Worm (Caenorhabditis elegans) whole organism, L2 larva: Measurements from ENCODE around the gene sqd-1.

Experiments used
- F13H6.1 ChIP-seq: sonication (generic microtip); optimal IDR thresholded peaks from 2 replicates; lab custom pipeline; 2016; ENCODE audit warnings: missing genetic modification characterization, missing compliant biosample characterization
- R02D3.7 ChIP-seq: fragments of 150-350 bp; optimal IDR thresholded peaks from 2 replicates; lab custom pipeline; 2014; ENCODE audit warnings: missing biosample characterization, missing genetic modification characterization
- Y55F3AM.14 ChIP-seq: fragments of 200-800 bp; sonication (Bioruptor generic); optimal IDR thresholded peaks from 2 replicates; lab custom pipeline; 2018; ENCODE audit warnings: mild to moderate bottlenecking, missing genetic modification characterization, missing compliant biosample characterization
- ZK546.5 ChIP-seq: sonication (generic microtip); optimal IDR thresholded peaks from 2 replicates; lab custom pipeline; 2017; ENCODE audit warnings: missing biosample characterization, missing genetic modification characterization
- alr-1 ChIP-seq: fragments of 150-350 bp; optimal IDR thresholded peaks from 2 replicates; lab custom pipeline; 2014; ENCODE audit warnings: missing biosample characterization, missing genetic modification characterization
- ama-1 ChIP-seq: fragments of 150-350 bp; optimal IDR thresholded peaks from 2 replicates; lab custom pipeline; 2018; ENCODE audit warnings: inconsistent platforms
- blmp-1 ChIP-seq: sonication (generic microtip); optimal IDR thresholded peaks from 2 replicates; lab custom pipeline; 2017; ENCODE audit warnings: missing genetic modification characterization, mild to moderate bottlenecking, missing compliant biosample characterization, antibody characterized with exemption, moderate library complexity; ENCODE audit not compliant: insufficient read depth
- ceh-16 ChIP-seq: fragments of 150-350 bp; optimal IDR thresholded peaks from 2 replicates; lab custom pipeline; 2014; ENCODE audit warnings: missing biosample characterization, missing genetic modification characterization
- ceh-82 ChIP-seq: fragments of 150-350 bp; optimal IDR thresholded peaks from 2 replicates; lab custom pipeline; 2014; ENCODE audit warnings: missing biosample characterization, missing genetic modification characterization
- crh-2 ChIP-seq: sonication (generic microtip); optimal IDR thresholded peaks from 2 replicates; lab custom pipeline; 2017; ENCODE audit warnings: missing biosample characterization, missing genetic modification characterization
- dmd-4 ChIP-seq: sonication (generic microtip); optimal IDR thresholded peaks from 2 replicates; lab custom pipeline; 2017; ENCODE audit warnings: missing biosample characterization, missing genetic modification characterization
- egl-27 ChIP-seq: sonication (generic microtip); optimal IDR thresholded peaks from 3 replicates; lab custom pipeline; 2017; ENCODE audit warnings: missing biosample characterization, missing genetic modification reagents, missing genetic modification characterization
- elt-1 ChIP-seq: fragments of 150-350 bp; optimal IDR thresholded peaks from 2 replicates; lab custom pipeline; 2014; ENCODE audit warnings: missing biosample characterization, missing genetic modification characterization
- fos-1 ChIP-seq: fragments of 150-350 bp; optimal IDR thresholded peaks from 2 replicates; lab custom pipeline; 2014; ENCODE audit warnings: missing biosample characterization, missing genetic modification characterization
- lin-11 ChIP-seq: fragments of 150-350 bp; sonication (generic microtip); optimal IDR thresholded peaks from 2 replicates; lab custom pipeline; 2014; ENCODE audit warnings: missing biosample characterization, missing genetic modification characterization, inconsistent platforms, mixed read lengths
- lin-39 ChIP-seq: fragments of 150-350 bp; optimal IDR thresholded peaks from 2 replicates; lab custom pipeline; 2014; ENCODE audit warnings: missing biosample characterization, missing genetic modification reagents, missing genetic modification characterization
- lsy-2 ChIP-seq, 2 experiments: fragments of 150-350 bp in 1 of 2; sonication (generic microtip) in 1 of 2; optimal IDR thresholded peaks; 2 replicates each; lab custom pipeline; 2014 to 2017; ENCODE audit warnings: missing biosample characterization in 2 of 2, missing genetic modification characterization in 2 of 2
- mab-5 ChIP-seq: fragments of 150-350 bp; optimal IDR thresholded peaks from 2 replicates; lab custom pipeline; 2014; ENCODE audit warnings: missing biosample characterization, missing genetic modification characterization
- mbf-1 ChIP-seq: sonication (generic microtip); optimal IDR thresholded peaks from 2 replicates; lab custom pipeline; 2017; ENCODE audit warnings: missing biosample characterization, missing genetic modification characterization
- mdl-1 ChIP-seq, 2 experiments: fragments of 150-350 bp in 1 of 2; sonication (generic microtip) in 1 of 2; optimal IDR thresholded peaks; 2 replicates each; lab custom pipeline; 2017; ENCODE audit warnings: missing biosample characterization in 2 of 2, missing genetic modification characterization in 2 of 2
- nhr-10 ChIP-seq: sonication (generic microtip); optimal IDR thresholded peaks from 2 replicates; lab custom pipeline; 2017; ENCODE audit warnings: missing biosample characterization, missing genetic modification characterization
- nhr-129 ChIP-seq: fragments of 150-350 bp; optimal IDR thresholded peaks from 2 replicates; lab custom pipeline; 2014; ENCODE audit warnings: missing biosample characterization, missing genetic modification characterization
- nhr-23 ChIP-seq: fragments of 150-350 bp; optimal IDR thresholded peaks from 2 replicates; lab custom pipeline; 2014; ENCODE audit warnings: missing biosample characterization, missing genetic modification reagents, missing genetic modification characterization
- nhr-237 ChIP-seq: fragments of 150-350 bp; optimal IDR thresholded peaks from 2 replicates; lab custom pipeline; 2014; ENCODE audit warnings: missing biosample characterization, missing genetic modification characterization
- nhr-25 ChIP-seq: fragments of 150-350 bp; sonication (generic microtip); optimal IDR thresholded peaks from 3 replicates; lab custom pipeline; 2014; ENCODE audit warnings: missing biosample characterization, missing genetic modification characterization
- nhr-6 ChIP-seq: fragments of 150-350 bp; optimal IDR thresholded peaks from 2 replicates; lab custom pipeline; 2014; ENCODE audit warnings: missing biosample characterization, missing genetic modification characterization
- nhr-77 ChIP-seq: fragments of 150-350 bp; optimal IDR thresholded peaks from 2 replicates; lab custom pipeline; 2014; ENCODE audit warnings: missing biosample characterization, missing genetic modification characterization
- peb-1 ChIP-seq: fragments of 150-350 bp; optimal IDR thresholded peaks from 2 replicates; lab custom pipeline; 2014; ENCODE audit warnings: missing biosample characterization, missing genetic modification characterization
- sem-4 ChIP-seq: fragments of 150-350 bp; optimal IDR thresholded peaks from 2 replicates; lab custom pipeline; 2014; ENCODE audit warnings: missing biosample characterization, missing genetic modification reagents, missing genetic modification characterization
- skn-1 ChIP-seq: sonication (generic microtip); optimal IDR thresholded peaks from 2 replicates; lab custom pipeline; 2017; ENCODE audit warnings: missing biosample characterization, missing genetic modification characterization
- sma-3 ChIP-seq: sonication (generic microtip); optimal IDR thresholded peaks from 2 replicates; lab custom pipeline; 2016; ENCODE audit warnings: missing genetic modification reagents, missing genetic modification characterization, missing compliant biosample characterization
- sma-9 ChIP-seq, 2 experiments: fragments of 150-350 bp in 1 of 2; sonication (generic microtip) in 1 of 2; optimal IDR thresholded peaks; 2 replicates each; lab custom pipeline; 2014 to 2016; ENCODE audit warnings: missing genetic modification characterization in 2 of 2, mild to moderate bottlenecking in 1 of 2, missing biosample characterization in 1 of 2, missing compliant biosample characterization in 1 of 2, missing genetic modification reagents in 1 of 2, moderate library complexity in 1 of 2
- snpc-4 ChIP-seq: fragments of 150-350 bp; optimal IDR thresholded peaks from 2 replicates; lab custom pipeline; 2014; ENCODE audit warnings: missing biosample characterization, missing genetic modification characterization
- unc-39 ChIP-seq: fragments of 150-350 bp; optimal IDR thresholded peaks from 2 replicates; lab custom pipeline; 2014; ENCODE audit warnings: missing biosample characterization, missing genetic modification characterization
- unc-55 ChIP-seq: fragments of 150-350 bp; sonication (generic microtip); optimal IDR thresholded peaks from 3 replicates; lab custom pipeline; 2014; ENCODE audit warnings: missing biosample characterization, missing genetic modification reagents, missing genetic modification characterization
- zag-1 ChIP-seq: fragments of 150-350 bp; optimal IDR thresholded peaks from 2 replicates; lab custom pipeline; 2014; ENCODE audit warnings: missing biosample characterization, missing genetic modification characterization
- ztf-1 ChIP-seq: fragments of 200-800 bp; sonication (Bioruptor generic); conservative IDR thresholded peaks from 2 replicates; pipeline ENCODE4 v1.3.6; 2022; ENCODE audit warnings: missing genetic modification characterization, missing compliant biosample characterization
- ztf-11 ChIP-seq: sonication (generic microtip); optimal IDR thresholded peaks from 2 replicates; lab custom pipeline; 2017; ENCODE audit warnings: missing biosample characterization, missing genetic modification characterization
- ztf-4 ChIP-seq: fragments of 150-350 bp; optimal IDR thresholded peaks from 2 replicates; lab custom pipeline; 2014; ENCODE audit warnings: missing biosample characterization, missing genetic modification characterization

sqd-1 gene

ce11 chrIV:6328198-6328597 is 4.2 kb downstream of the sqd-1 start:
- TF ChIP-seq ztf-1 (GFP tag; lab: Robert Waterston, UW) (no peak), unc-55 (GFP tag; lab: Kevin White, UChicago) (no peak), F13H6.1 (tag; lab: Kevin White, UChicago) (no peak), blmp-1 (tag; lab: Kevin White, UChicago) (no peak), mdl-1 (tag; optimal IDR thresholded peaks at IDR 0.05; lab: Kevin White, UChicago) (no peak), sma-9 (GFP tag; optimal IDR thresholded peaks at IDR 0.05; lab: Kevin White, UChicago) (no peak), sma-9 (tag; optimal IDR thresholded peaks at IDR 0.05; lab: Kevin White, UChicago) (no peak), crh-2 (no peak), lin-11 (tag; lab: Kevin White, UChicago) (no peak), nhr-23 (tag; lab: Kevin White, UChicago) (no peak), ama-1 (lab: Kevin White, UChicago) (no peak), snpc-4 (no peak), nhr-25 (no peak), R02D3.7 (tag; lab: Kevin White, UChicago) (no peak), ZK546.5 (tag; lab: Kevin White, UChicago) (no peak), lin-39 (tag; lab: Kevin White, UChicago) (no peak), ceh-16 (tag; lab: Kevin White, UChicago) (no peak)

- TF ChIP-seq lin-11 (tag; lab: Kevin White, UChicago) (no peak), sma-9 (GFP tag; optimal IDR thresholded peaks at IDR 0.05; lab: Kevin White, UChicago) (no peak), sma-9 (tag; optimal IDR thresholded peaks at IDR 0.05; lab: Kevin White, UChicago) (no peak), nhr-10 (tag; lab: Kevin White, UChicago) (no peak), crh-2 (no peak), sem-4 (tag; lab: Kevin White, UChicago) (no peak), Y55F3AM.14 (GFP tag; lab: Kevin White, UChicago) (no peak), nhr-129 (no peak), nhr-23 (tag; lab: Kevin White, UChicago) (no peak)
These were observed 5.4 kb downstream of the sqd-1 start, which contains the start of gene seu-1 for ce11 chrIV:6329339-6329738. Gene seu-1, plus strand, starts transcription at chrIV:6329639.

- TF ChIP-seq fos-1 (peak; percentile 68), ztf-4 (tag; lab: Kevin White, UChicago) (no peak)
These were observed 6.8 kb downstream of the sqd-1 start for ce11 chrIV:6330790-6331189.

- TF ChIP-seq lsy-2 (tag; optimal IDR thresholded peaks at IDR 0.05; lab: Kevin White, UChicago): no peak
These were observed 9.9 kb downstream of the sqd-1 start, which contains the start of gene blos-2 for ce11 chrIV:6333915-6334314. Gene blos-2, plus strand, starts transcription at chrIV:6334215.

ce11 chrIV:6335908-6336307 is 11.9 kb downstream of the sqd-1 start, which contains the start of gene mif-4:
Gene mif-4, minus strand, starts transcription at chrIV:6335994.
- TF ChIP-seq sma-9 (GFP tag; optimal IDR thresholded peaks at IDR 0.05; lab: Kevin White, UChicago) (peak; percentile 9), sma-9 (tag; optimal IDR thresholded peaks at IDR 0.05; lab: Kevin White, UChicago) (no peak), fos-1 (no peak), alr-1 (tag; lab: Kevin White, UChicago) (no peak), ceh-82 (tag; lab: Kevin White, UChicago) (no peak), nhr-6 (tag; lab: Kevin White, UChicago) (no peak), lsy-2 (tag; optimal IDR thresholded peaks at IDR 0.05; lab: Kevin White, UChicago) (no peak), nhr-129 (peak; percentile 9)

ce11 chrIV:6336748-6337147 is 12.8 kb downstream of the sqd-1 start:
- TF ChIP-seq unc-55 (GFP tag; lab: Kevin White, UChicago) (peak; percentile 80), ztf-1 (GFP tag; lab: Robert Waterston, UW) (no peak), egl-27 (peak; percentile 87), Y55F3AM.14 (GFP tag; lab: Kevin White, UChicago) (peak; percentile 91), nhr-6 (tag; lab: Kevin White, UChicago) (peak; percentile 95), blmp-1 (tag; lab: Kevin White, UChicago) (peak; percentile 98), mab-5 (tag; lab: Kevin White, UChicago) (peak; percentile 81), mbf-1 (tag; lab: Kevin White, UChicago) (no peak), sma-3 (GFP tag; lab: Kevin White, UChicago) (peak; percentile 97), sem-4 (tag; lab: Kevin White, UChicago) (peak; percentile 98), lin-11 (tag; lab: Kevin White, UChicago) (peak; percentile 62), ceh-82 (tag; lab: Kevin White, UChicago) (peak; percentile 45), ztf-11 (no peak), unc-39 (no peak), mdl-1 (tag; optimal IDR thresholded peaks at IDR 0.05; lab: Kevin White, UChicago) (peak; percentile 98 to 99), nhr-237 (tag; lab: Kevin White, UChicago) (no peak), crh-2 (peak; percentile 96), peb-1 (no peak), nhr-129 (peak; percentile 98), nhr-10 (tag; lab: Kevin White, UChicago) (peak; percentile 74), ama-1 (lab: Kevin White, UChicago) (peak; percentile 23), ceh-16 (tag; lab: Kevin White, UChicago) (peak; percentile 77), dmd-4 (tag; lab: Kevin White, UChicago) (no peak), R02D3.7 (tag; lab: Kevin White, UChicago) (peak; percentile 27), skn-1 (tag; lab: Kevin White, UChicago) (peak; percentile 53), zag-1 (tag; lab: Kevin White, UChicago) (peak; percentile 41), elt-1 (tag; lab: Kevin White, UChicago) (peak; percentile 28), nhr-77 (tag; lab: Kevin White, UChicago) (no peak), F13H6.1 (tag; lab: Kevin White, UChicago) (peak; percentile 97)
